Worm (Caenorhabditis elegans) whole organism, late embryonic: ENCODE results near the gene gpa-9.

Experiments
- C08G9.2 ChIP-seq: sonication (generic microtip); optimal IDR thresholded peaks from 2 replicates; lab custom pipeline; 2016; ENCODE audit warnings: mild to moderate bottlenecking, missing genetic modification characterization, moderate library complexity, missing compliant biosample characterization
- F13H6.1 ChIP-seq: sonication (generic microtip); optimal IDR thresholded peaks from 2 replicates; lab custom pipeline; 2016; ENCODE audit warnings: missing genetic modification characterization, missing compliant biosample characterization
- T23F11.4 ChIP-seq: fragments of 200-800 bp; sonication (Bioruptor generic); optimal IDR thresholded peaks from 2 replicates; lab custom pipeline; 2018; ENCODE audit warnings: mild to moderate bottlenecking, missing genetic modification characterization, missing compliant biosample characterization
- ahr-1 ChIP-seq: sonication (generic microtip); optimal IDR thresholded peaks from 2 replicates; lab custom pipeline; 2016; ENCODE audit warnings: missing genetic modification characterization, missing compliant biosample characterization
- ama-1 ChIP-seq: fragments of 150-350 bp; optimal IDR thresholded peaks from 2 replicates; lab custom pipeline; 2014
- ceh-19 ChIP-seq: fragments of 200-800 bp; sonication (Bioruptor generic); optimal IDR thresholded peaks from 2 replicates; lab custom pipeline; 2018; ENCODE audit warnings: mild to moderate bottlenecking, missing genetic modification characterization, missing compliant biosample characterization
- ceh-2 ChIP-seq: sonication (generic microtip); optimal IDR thresholded peaks from 2 replicates; lab custom pipeline; 2016; ENCODE audit warnings: missing genotype, missing genetic modification characterization, missing compliant biosample characterization
- ceh-22 ChIP-seq: sonication (generic microtip); optimal IDR thresholded peaks from 2 replicates; lab custom pipeline; 2017; ENCODE audit warnings: missing biosample characterization, missing genetic modification characterization
- ceh-24 ChIP-seq: sonication (generic microtip); optimal IDR thresholded peaks from 2 replicates; lab custom pipeline; 2016; ENCODE audit warnings: mild to moderate bottlenecking, missing genetic modification characterization, missing compliant biosample characterization
- ceh-30 ChIP-seq: fragments of 150-350 bp; optimal IDR thresholded peaks from 2 replicates; lab custom pipeline; 2014; ENCODE audit warnings: missing biosample characterization, missing genetic modification characterization
- ceh-48 ChIP-seq: sonication (generic microtip); optimal IDR thresholded peaks from 2 replicates; lab custom pipeline; 2016; ENCODE audit warnings: missing genetic modification characterization, inconsistent platforms, missing compliant biosample characterization
- ceh-6 ChIP-seq: fragments of 200-800 bp; sonication (Bioruptor generic); optimal IDR thresholded peaks from 2 replicates; lab custom pipeline; 2018; ENCODE audit warnings: mild to moderate bottlenecking, missing genetic modification characterization, missing compliant biosample characterization
- ceh-9 ChIP-seq: sonication (generic microtip); optimal IDR thresholded peaks from 2 replicates; lab custom pipeline; 2016; ENCODE audit warnings: mild to moderate bottlenecking, missing genetic modification characterization, inconsistent platforms, missing compliant biosample characterization
- dve-1 ChIP-seq: sonication (generic microtip); optimal IDR thresholded peaks from 2 replicates; lab custom pipeline; 2017; ENCODE audit warnings: antibody characterized with exemption, mild to moderate bottlenecking, missing genetic modification characterization, missing compliant biosample characterization
- fax-1 ChIP-seq: sonication (generic microtip); optimal IDR thresholded peaks from 2 replicates; lab custom pipeline; 2016; ENCODE audit warnings: missing genotype, missing genetic modification characterization, missing compliant biosample characterization
- fkh-10 ChIP-seq: fragments of 150-350 bp; optimal IDR thresholded peaks from 2 replicates; lab custom pipeline; 2014; ENCODE audit warnings: missing biosample characterization, missing genetic modification reagents, missing genetic modification characterization
- hlh-15 ChIP-seq: sonication (generic microtip); optimal IDR thresholded peaks from 2 replicates; lab custom pipeline; 2016; ENCODE audit warnings: missing genetic modification characterization, missing compliant biosample characterization
- hlh-30 ChIP-seq: sonication (generic microtip); optimal IDR thresholded peaks from 2 replicates; lab custom pipeline; 2017; ENCODE audit warnings: antibody characterized with exemption, missing genetic modification characterization, missing compliant biosample characterization; ENCODE audit not compliant: insufficient read depth
- hlh-6 ChIP-seq: sonication (generic microtip); optimal IDR thresholded peaks from 2 replicates; lab custom pipeline; 2016; ENCODE audit warnings: missing genotype, missing genetic modification characterization, missing compliant biosample characterization
- mec-3 ChIP-seq: sonication (generic microtip); optimal IDR thresholded peaks from 2 replicates; lab custom pipeline; 2016; ENCODE audit warnings: borderline replicate concordance, missing genetic modification characterization, missing compliant biosample characterization
- nfya-1 ChIP-seq: sonication (generic microtip); optimal IDR thresholded peaks from 2 replicates; lab custom pipeline; 2017; ENCODE audit warnings: missing genetic modification characterization, mild to moderate bottlenecking, missing compliant biosample characterization, antibody characterized with exemption, moderate library complexity
- nhr-11 ChIP-seq: fragments of 150-350 bp; optimal IDR thresholded peaks from 2 replicates; lab custom pipeline; 2014; ENCODE audit warnings: missing biosample characterization, missing genetic modification characterization
- npax-4 ChIP-seq: sonication (generic microtip); optimal IDR thresholded peaks from 2 replicates; lab custom pipeline; 2016; ENCODE audit warnings: missing genetic modification characterization, missing compliant biosample characterization
- odd-2 ChIP-seq: sonication (generic microtip); optimal IDR thresholded peaks from 2 replicates; lab custom pipeline; 2017; ENCODE audit warnings: antibody characterized with exemption, mild to moderate bottlenecking, missing genetic modification characterization, missing compliant biosample characterization
- pag-3 ChIP-seq: sonication (generic microtip); optimal IDR thresholded peaks from 2 replicates; lab custom pipeline; 2016; ENCODE audit warnings: missing compliant biosample characterization, missing genetic modification characterization, borderline replicate concordance
- pat-9 ChIP-seq: fragments of 200-800 bp; sonication (Bioruptor generic); optimal IDR thresholded peaks from 2 replicates; lab custom pipeline; 2018; ENCODE audit warnings: mild to moderate bottlenecking, missing genetic modification characterization, moderate library complexity, missing compliant biosample characterization
- pha-4 ChIP-seq: fragments of 150-350 bp; optimal IDR thresholded peaks from 2 replicates; lab custom pipeline; 2018; ENCODE audit warnings: missing biosample characterization, missing genetic modification reagents, missing genetic modification characterization
- pqm-1 ChIP-seq: sonication (generic microtip); optimal IDR thresholded peaks from 2 replicates; lab custom pipeline; 2016; ENCODE audit warnings: missing genetic modification characterization, missing compliant biosample characterization
- pros-1 ChIP-seq: fragments of 150-350 bp; optimal IDR thresholded peaks from 2 replicates; lab custom pipeline; 2014; ENCODE audit warnings: missing biosample characterization, missing genetic modification reagents, missing genetic modification characterization
- ref-2 ChIP-seq: sonication (generic microtip); optimal IDR thresholded peaks from 2 replicates; lab custom pipeline; 2016; ENCODE audit warnings: missing genetic modification characterization, missing compliant biosample characterization
- sox-2 ChIP-seq: fragments of 200-800 bp; sonication (Bioruptor generic); IDR thresholded peaks from 2 replicates; pipeline ENCODE4 v1.3.6; 2022; ENCODE audit warnings: missing genetic modification reagents, missing genetic modification characterization, missing compliant biosample characterization
- sox-4 ChIP-seq: sonication (generic microtip); optimal IDR thresholded peaks from 2 replicates; lab custom pipeline; 2017; ENCODE audit warnings: mild to moderate bottlenecking, missing genetic modification characterization, inconsistent platforms, missing compliant biosample characterization
- tbx-2 ChIP-seq: sonication (generic microtip); optimal IDR thresholded peaks from 2 replicates; lab custom pipeline; 2016; ENCODE audit warnings: missing genetic modification characterization, missing compliant biosample characterization
- ttx-3 ChIP-seq: sonication (generic microtip); optimal IDR thresholded peaks from 2 replicates; lab custom pipeline; 2016; ENCODE audit warnings: missing genetic modification reagents, missing genetic modification characterization, missing compliant biosample characterization
- unc-42 ChIP-seq: sonication (generic microtip); optimal IDR thresholded peaks from 2 replicates; lab custom pipeline; 2016; ENCODE audit warnings: missing genotype, missing genetic modification characterization, missing compliant biosample characterization
- unc-55 ChIP-seq: sonication (generic microtip); optimal IDR thresholded peaks from 2 replicates; lab custom pipeline; 2017; ENCODE audit warnings: missing biosample characterization, missing genetic modification reagents, missing genetic modification characterization
- unc-86 ChIP-seq: sonication (generic microtip); optimal IDR thresholded peaks from 2 replicates; lab custom pipeline; 2016; ENCODE audit warnings: missing genetic modification characterization, missing compliant biosample characterization

The gpa-9 gene

ce11 chrV:12683205-12683604, 34.1 kb upstream of the gpa-9 start:
- no peak for TF ChIP-seq F13H6.1
- TF ChIP-seq ceh-19 (GFP tag; lab: Kevin White, UChicago), result no peak
- no peak for TF ChIP-seq nfya-1 (tag; lab: Kevin White, UChicago)
- TF ChIP-seq ceh-6 (GFP tag; lab: Kevin White, UChicago), result no peak
- TF ChIP-seq nhr-11 (tag; lab: Kevin White, UChicago), result no peak
- no peak for TF ChIP-seq fkh-10
- TF ChIP-seq C08G9.2 (tag; lab: Kevin White, UChicago), result no peak
- TF ChIP-seq hlh-15, result no peak
- no peak for TF ChIP-seq pqm-1 (tag; lab: Kevin White, UChicago)
- no peak for TF ChIP-seq pros-1
- no peak for TF ChIP-seq ref-2
- TF ChIP-seq unc-86 (tag; lab: Kevin White, UChicago), result no peak
- TF ChIP-seq sox-4 (tag; lab: Kevin White, UChicago), result no peak
- TF ChIP-seq ama-1, result no peak
- TF ChIP-seq pha-4, result no peak
- TF ChIP-seq unc-42, result no peak
- no peak for TF ChIP-seq tbx-2 (tag; lab: Kevin White, UChicago)
- no peak for TF ChIP-seq pag-3 (tag; lab: Kevin White, UChicago)
- TF ChIP-seq ceh-48, result no peak

ce11 chrV:12679807-12680206, 30.7 kb upstream of the gpa-9 start, which contains the start of gene frpr-15:
frpr-15 (plus strand) TSS chrV:12680107.
- no peak for TF ChIP-seq hlh-30 (tag; lab: Kevin White, UChicago)
- TF ChIP-seq hlh-15, result no peak
- no peak for TF ChIP-seq hlh-6 (tag; lab: Kevin White, UChicago)
- TF ChIP-seq ceh-30 (tag; lab: Kevin White, UChicago), result no peak
- no peak for TF ChIP-seq ceh-9 (tag; lab: Kevin White, UChicago)
- TF ChIP-seq ceh-24 (tag; lab: Kevin White, UChicago), result no peak
- no peak for TF ChIP-seq odd-2
- TF ChIP-seq ttx-3, result no peak

- TF ChIP-seq ceh-30 (tag; lab: Kevin White, UChicago) (no peak), pat-9 (no peak), F13H6.1 (no peak), ceh-22 (tag; lab: Kevin White, UChicago) (no peak)
- TF ChIP-seq, all 69 proteins: peak for 0
Measured at ce11 chrV:12679292-12679691, 30.2 kb upstream of the gpa-9 start.

- TF ChIP-seq ttx-3 (no peak), fax-1 (tag; lab: Kevin White, UChicago) (no peak), ahr-1 (tag; lab: Kevin White, UChicago) (no peak)
- TF ChIP-seq, all 69 proteins: peak for 0
Measured at ce11 chrV:12676299-12676698, 27.2 kb upstream of the gpa-9 start.

- TF ChIP-seq nhr-11 (tag; lab: Kevin White, UChicago), result no peak
- no peak for TF ChIP-seq nfya-1 (tag; lab: Kevin White, UChicago)
- TF ChIP-seq npax-4, result no peak
- TF ChIP-seq pros-1, result no peak
- TF ChIP-seq pqm-1 (tag; lab: Kevin White, UChicago), result no peak
- TF ChIP-seq ceh-22 (tag; lab: Kevin White, UChicago), result no peak
- no peak for TF ChIP-seq mec-3 (tag; lab: Kevin White, UChicago)
- TF ChIP-seq dve-1 (tag; lab: Kevin White, UChicago), result no peak
- TF ChIP-seq fkh-10, result no peak
- no peak for TF ChIP-seq tbx-2 (tag; lab: Kevin White, UChicago)
- no peak for TF ChIP-seq sox-2
- TF ChIP-seq ceh-48, result no peak
- TF ChIP-seq fax-1 (tag; lab: Kevin White, UChicago), result no peak
- no peak for TF ChIP-seq ceh-30 (tag; lab: Kevin White, UChicago)
- TF ChIP-seq ceh-2, result no peak
- TF ChIP-seq unc-55 (GFP tag; lab: Kevin White, UChicago), result no peak
- TF ChIP-seq unc-42, result no peak
- TF ChIP-seq ttx-3, result no peak
- no peak for TF ChIP-seq hlh-30 (tag; lab: Kevin White, UChicago)
- no peak for TF ChIP-seq T23F11.4 (GFP tag; lab: Kevin White, UChicago)
Measured at ce11 chrV:12673745-12674144, 24.6 kb upstream of the gpa-9 start.
